Worm (Caenorhabditis elegans): Measurements from ENCODE around the gene col-97.
A peak's percentile ranks its signal among the peaks of the same experiment; 100 is the strongest.

col-97 gene

DNA sequence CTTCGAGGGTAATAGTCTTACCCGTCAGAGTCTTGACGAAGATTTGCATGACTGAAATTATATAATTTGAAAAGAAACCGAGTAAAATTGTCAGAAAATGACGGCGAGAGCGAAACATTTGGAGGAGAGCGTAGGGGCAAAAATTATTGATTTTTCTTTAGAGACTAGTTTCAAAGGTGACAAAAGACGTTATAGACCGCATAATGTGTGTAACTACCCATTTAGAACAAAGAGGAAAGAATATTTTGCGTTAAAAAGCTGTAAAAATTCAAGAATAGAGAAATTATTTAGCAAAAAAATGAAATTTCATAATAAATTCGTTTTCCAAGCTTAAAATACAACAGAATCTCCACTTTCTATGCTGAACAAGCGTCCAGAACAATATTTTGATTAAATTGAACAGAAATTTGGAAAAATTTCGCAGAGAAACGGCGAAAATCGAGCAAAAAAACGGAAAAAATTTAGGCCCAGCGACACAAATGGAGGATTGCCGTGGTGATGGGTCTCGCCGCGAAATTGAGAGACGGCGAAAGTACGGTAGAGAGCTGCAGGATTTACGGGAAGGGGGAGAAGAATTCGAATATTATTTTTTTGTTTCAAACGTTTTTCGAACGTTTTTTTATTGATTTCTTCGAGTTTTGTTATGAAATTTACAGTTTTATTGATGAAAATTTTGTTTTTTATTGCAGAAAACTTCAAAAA, 14.9 kb downstream of the col-97 start, which contains the start of the genes ubq-2 and frg-1 (continued):
- TF ChIP-seq ama-1 (optimal IDR thresholded peaks at IDR 0.05), result peak; percentile 26
- peak; percentile 93 for TF ChIP-seq nhr-47 (tag; optimal IDR thresholded peaks at IDR 0.05)
- peak; percentile 78 for TF ChIP-seq F16B12.6 (tag; optimal IDR thresholded peaks at IDR 0.05)
- peak; percentile 79 for TF ChIP-seq sox-4 (tag; optimal IDR thresholded peaks at IDR 0.05)
- no peak for TF ChIP-seq alr-1 (tag; optimal IDR thresholded peaks at IDR 0.05; ENCODE audit: borderline replicate concordance)
- no peak for TF ChIP-seq nhr-76 (tag; optimal IDR thresholded peaks at IDR 0.05)
- peak; percentile 89 for TF ChIP-seq xbp-1 (tag; optimal IDR thresholded peaks at IDR 0.05)
- TF ChIP-seq mef-2 (tag; optimal IDR thresholded peaks at IDR 0.05), result peak; percentile 72
- TF ChIP-seq egl-13 (tag; optimal IDR thresholded peaks at IDR 0.05), result peak; percentile 67
- TF ChIP-seq lin-13 (GFP tag; optimal IDR thresholded peaks at IDR 0.05), result peak; percentile 88
- TF ChIP-seq fos-1 (tag; optimal IDR thresholded peaks at IDR 0.05), result peak; percentile 85
- TF ChIP-seq mdl-1 (tag; optimal IDR thresholded peaks at IDR 0.05), result peak in 1 of 2 experiments; percentile 73
- TF ChIP-seq irx-1 (tag; optimal IDR thresholded peaks at IDR 0.05), result peak; percentile 83
- TF ChIP-seq swsn-7 (tag; optimal IDR thresholded peaks at IDR 0.05), result peak; percentile 93
- peak; percentile 91 to 98 (median 93) for TF ChIP-seq ceh-82 (tag; optimal IDR thresholded peaks at IDR 0.05)
- TF ChIP-seq elt-2 (tag; optimal IDR thresholded peaks at IDR 0.05), result peak; percentile 61
- peak; percentile 69 for TF ChIP-seq zip-4 (GFP tag; optimal IDR thresholded peaks at IDR 0.05)
- peak; percentile 83 to 91 for TF ChIP-seq lin-35 (GFP tag; optimal IDR thresholded peaks at IDR 0.05)
- peak; percentile 6 for TF ChIP-seq aha-1 (tag; optimal IDR thresholded peaks at IDR 0.05)
- TF ChIP-seq nhr-85 (tag), result peak; percentile 93
- TF ChIP-seq mab-9 (GFP tag; IDR thresholded peaks at IDR 0.05), result peak; percentile 59
- peak; percentile 91 for TF ChIP-seq fkh-8 (tag; optimal IDR thresholded peaks at IDR 0.05)
- peak; percentile 88 to 91 for TF ChIP-seq efl-1 (optimal IDR thresholded peaks at IDR 0.05)
- peak; percentile 82 to 98 for TF ChIP-seq efl-1 (GFP tag; optimal IDR thresholded peaks at IDR 0.05 in 1 of 2)
- TF ChIP-seq nhr-71 (tag; optimal IDR thresholded peaks at IDR 0.05), result peak; percentile 93
- peak; percentile 82 for TF ChIP-seq mep-1 (tag; optimal IDR thresholded peaks at IDR 0.05)
- TF ChIP-seq lin-15B (tag; optimal IDR thresholded peaks at IDR 0.05), result peak; percentile 69
- peak; percentile 78 to 84 (median 84) for TF ChIP-seq dpl-1 (GFP tag; optimal IDR thresholded peaks at IDR 0.05)
- peak; percentile 85 for TF ChIP-seq isw-1 (GFP tag; IDR thresholded peaks at IDR 0.05)
- peak; percentile 86 for TF ChIP-seq nhr-20 (tag; optimal IDR thresholded peaks at IDR 0.05)
- TF ChIP-seq lir-3 (tag; optimal IDR thresholded peaks at IDR 0.05; ENCODE audit: poor library complexity), result no peak
- TF ChIP-seq tlp-1 (tag; optimal IDR thresholded peaks at IDR 0.05), result no peak
- peak; percentile 64 for TF ChIP-seq pax-3 (tag; optimal IDR thresholded peaks at IDR 0.05)
- peak; percentile 68 for TF ChIP-seq ztf-4 (tag; optimal IDR thresholded peaks at IDR 0.05)
- peak; percentile 72 for TF ChIP-seq hpl-2 (GFP tag; optimal IDR thresholded peaks at IDR 0.05)
- TF ChIP-seq unc-130 (tag; optimal IDR thresholded peaks at IDR 0.05), result peak; percentile 96
- peak; percentile 79 for TF ChIP-seq nhr-77 (tag; optimal IDR thresholded peaks at IDR 0.05)
- TF ChIP-seq fkh-4 (tag; optimal IDR thresholded peaks at IDR 0.05; ENCODE audit: borderline replicate concordance), result peak; percentile 35
- peak; percentile 78 for TF ChIP-seq grh-1 (GFP tag; IDR thresholded peaks at IDR 0.05)
- TF ChIP-seq lin-39 (tag; optimal IDR thresholded peaks at IDR 0.05), result peak; percentile 71
- no peak for TF ChIP-seq egl-27 (tag; optimal IDR thresholded peaks at IDR 0.05)
- TF ChIP-seq unc-62 (GFP tag; optimal IDR thresholded peaks at IDR 0.05), result no peak
- TF ChIP-seq blmp-1 (tag; optimal IDR thresholded peaks at IDR 0.05), result peak; percentile 81
- TF ChIP-seq nhr-19 (GFP tag; conservative IDR thresholded peaks at IDR 0.05), result peak; percentile 85
- TF ChIP-seq nhr-90 (tag; optimal IDR thresholded peaks at IDR 0.05; ENCODE audit: poor library complexity), result peak; percentile 86
- TF ChIP-seq lsy-2 (tag; optimal IDR thresholded peaks at IDR 0.05), result peak; percentile 100
- TF ChIP-seq ceh-8 (GFP tag; optimal IDR thresholded peaks at IDR 0.05), result peak; percentile 49

Measured in whole organism, L1 larva.